Worm (Caenorhabditis elegans): ENCODE measurements around the gene col-161.

DNA sequence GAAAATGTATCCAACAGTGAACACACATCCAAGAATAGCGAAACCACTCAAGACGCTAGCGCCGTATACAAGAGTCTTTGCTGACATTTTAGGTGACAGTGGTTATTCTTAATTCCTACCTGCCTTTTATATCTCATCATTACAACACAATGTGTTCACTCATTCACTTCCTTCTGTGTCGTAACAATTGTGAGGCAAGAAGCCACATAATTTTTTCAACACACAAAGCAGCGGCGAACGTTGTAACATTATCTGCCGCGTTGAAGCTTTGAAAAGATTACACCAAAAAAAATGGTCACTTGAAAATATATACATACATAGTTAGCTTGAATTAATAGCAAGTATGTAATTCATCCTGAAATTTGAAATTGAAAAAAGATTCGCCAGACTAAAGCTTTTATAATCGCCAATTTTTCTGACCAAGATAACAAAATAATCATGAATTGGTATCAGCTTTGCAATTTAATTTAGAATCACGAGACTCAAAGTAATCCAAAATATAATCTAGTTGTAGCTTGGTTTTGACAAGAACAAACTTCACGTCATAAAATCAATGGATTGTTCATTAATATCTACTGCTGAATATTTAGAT lies at the start of gene col-161, which contains the start of gene srh-18:
- TF ChIP-seq ama-1 (optimal IDR thresholded peaks at IDR 0.05): no peak
- no peak for TF ChIP-seq nhr-11 (tag; optimal IDR thresholded peaks at IDR 0.05)
- no peak for TF ChIP-seq lin-11 (tag; optimal IDR thresholded peaks at IDR 0.05)
- no peak for TF ChIP-seq lin-39 (tag; optimal IDR thresholded peaks at IDR 0.05)
- TF ChIP-seq elt-3 (tag; optimal IDR thresholded peaks at IDR 0.05): no peak
- no peak for TF ChIP-seq unc-62 (GFP tag; optimal IDR thresholded peaks at IDR 0.05)
- TF ChIP-seq nhr-12 (tag; optimal IDR thresholded peaks at IDR 0.05): no peak
- TF ChIP-seq egl-27 (tag; optimal IDR thresholded peaks at IDR 0.05): no peak
- TF ChIP-seq ceh-82 (tag; optimal IDR thresholded peaks at IDR 0.05): no peak
- no peak for TF ChIP-seq unc-39 (tag; optimal IDR thresholded peaks at IDR 0.05)
- no peak for TF ChIP-seq blmp-1 (tag; optimal IDR thresholded peaks at IDR 0.05; ENCODE audit: insufficient read depth)
- no peak for TF ChIP-seq nhr-6 (tag; optimal IDR thresholded peaks at IDR 0.05)
- no peak for TF ChIP-seq nhr-237 (tag; optimal IDR thresholded peaks at IDR 0.05)
